Fruit fly (Drosophila melanogaster) whole organism, embryonic: Measurements from ENCODE around the gene syd.

Experiments used
- Adf1 ChIP-seq: fragments of 200-800 bp; sonication (Bioruptor generic); IDR thresholded peaks from 2 replicates; pipeline ENCODE4 v1.3.6; 2022; ENCODE audit warnings: missing biosample characterization, missing genetic modification characterization
- Bdp1 ChIP-seq: fragments of 200-800 bp; sonication (Bioruptor generic); optimal IDR thresholded peaks from 3 replicates; lab custom pipeline; 2016; ENCODE audit warnings: missing biosample characterization, missing genetic modification characterization
- CG11696 ChIP-seq: fragments of 200-800 bp; sonication (Bioruptor generic); IDR thresholded peaks from 2 replicates; pipeline ENCODE4 v1.3.6; 2022; ENCODE audit warnings: missing biosample characterization, missing genetic modification characterization
- CG11723 ChIP-seq: fragments of 200-800 bp; sonication (Bioruptor generic); optimal IDR thresholded peaks from 2 replicates; lab custom pipeline; 2017; ENCODE audit warnings: missing biosample characterization, mild to moderate bottlenecking, missing genetic modification characterization
- CG15011 ChIP-seq: fragments of 200-800 bp; sonication (Bioruptor generic); optimal IDR thresholded peaks from 3 replicates; lab custom pipeline; 2018; ENCODE audit warnings: missing biosample characterization, mild to moderate bottlenecking, missing genetic modification characterization
- CG17186 ChIP-seq: fragments of 200-800 bp; sonication (Bioruptor generic); optimal IDR thresholded peaks from 3 replicates; lab custom pipeline; 2017; ENCODE audit warnings: missing biosample characterization, missing genetic modification reagents, missing genetic modification characterization
- CG17361 ChIP-seq: fragments of 200-800 bp; sonication (Bioruptor generic); IDR thresholded peaks from 3 replicates; pipeline ENCODE4 v1.3.6; 2022; ENCODE audit warnings: missing biosample characterization, missing genetic modification characterization
- CG17568 ChIP-seq: fragments of 200-800 bp; sonication (Bioruptor generic); optimal IDR thresholded peaks from 2 replicates; lab custom pipeline; 2018; ENCODE audit warnings: missing biosample characterization, mild to moderate bottlenecking, missing genetic modification characterization, moderate library complexity
- CG17802 ChIP-seq: fragments of 200-800 bp; sonication (Bioruptor generic); optimal IDR thresholded peaks from 2 replicates; lab custom pipeline; 2018; ENCODE audit warnings: missing biosample characterization, mild to moderate bottlenecking, missing genetic modification characterization, moderate library complexity
- CG1792 ChIP-seq: fragments of 200-800 bp; sonication (Bioruptor generic); optimal IDR thresholded peaks from 2 replicates; lab custom pipeline; 2016; ENCODE audit warnings: missing biosample characterization, missing genetic modification characterization
- CG31365 ChIP-seq: fragments of 200-800 bp; sonication (Bioruptor generic); optimal IDR thresholded peaks from 2 replicates; lab custom pipeline; 2018; ENCODE audit warnings: missing biosample characterization, mild to moderate bottlenecking, missing genetic modification characterization
- CG32767 ChIP-seq: fragments of 200-800 bp; sonication (Bioruptor generic); IDR thresholded peaks from 2 replicates; pipeline ENCODE4 v1.3.6; 2022; ENCODE audit warnings: missing biosample characterization, missing genetic modification characterization
- CG43689 ChIP-seq: fragments of 200-800 bp; sonication (Bioruptor generic); IDR thresholded peaks from 2 replicates; pipeline ENCODE4 v1.3.6; 2022; ENCODE audit warnings: missing biosample characterization, missing genetic modification characterization
- CG6854 ChIP-seq: fragments of 200-800 bp; sonication (Bioruptor generic); optimal IDR thresholded peaks from 3 replicates; lab custom pipeline; 2017; ENCODE audit warnings: missing biosample characterization, mild to moderate bottlenecking, missing genetic modification characterization
- CG7745 ChIP-seq: fragments of 200-800 bp; sonication (Bioruptor generic); optimal IDR thresholded peaks from 2 replicates; lab custom pipeline; 2018; ENCODE audit warnings: missing biosample characterization, mild to moderate bottlenecking, missing genetic modification characterization, moderate library complexity
- CG7839 ChIP-seq: fragments of 200-800 bp; sonication (Bioruptor generic); optimal IDR thresholded peaks from 3 replicates; lab custom pipeline; 2018; ENCODE audit warnings: missing biosample characterization, mild to moderate bottlenecking, missing genetic modification characterization, moderate library complexity
- CG7987 ChIP-seq: fragments of 200-800 bp; sonication (Bioruptor generic); optimal IDR thresholded peaks from 2 replicates; lab custom pipeline; 2018; ENCODE audit warnings: missing biosample characterization, mild to moderate bottlenecking, missing genetic modification characterization, moderate library complexity
- CG8388 ChIP-seq: fragments of 200-800 bp; sonication (Bioruptor generic); optimal IDR thresholded peaks from 2 replicates; lab custom pipeline; 2019; ENCODE audit warnings: missing biosample characterization, mild to moderate bottlenecking, missing genetic modification characterization, moderate library complexity
- CG9797 ChIP-seq: fragments of 200-800 bp; sonication (Bioruptor generic); optimal IDR thresholded peaks from 3 replicates; lab custom pipeline; 2018; ENCODE audit warnings: missing biosample characterization, mild to moderate bottlenecking, missing genetic modification characterization
- CoRest ChIP-seq: fragments of 200-800 bp; sonication (Bioruptor generic); optimal IDR thresholded peaks from 3 replicates; lab custom pipeline; 2018; ENCODE audit warnings: missing biosample characterization, mild to moderate bottlenecking, missing genetic modification characterization, moderate library complexity
- Fer2 ChIP-seq: fragments of 200-800 bp; sonication (Bioruptor generic); optimal IDR thresholded peaks from 2 replicates; lab custom pipeline; 2018; ENCODE audit warnings: missing biosample characterization, mild to moderate bottlenecking, missing genetic modification characterization, moderate library complexity
- Hsf ChIP-seq: fragments of 200-800 bp; sonication (Bioruptor generic); optimal IDR thresholded peaks from 3 replicates; lab custom pipeline; 2016; ENCODE audit warnings: missing biosample characterization, missing genetic modification characterization
- Kr ChIP-seq: fragments of 200-800 bp; sonication (Bioruptor generic); optimal IDR thresholded peaks from 2 replicates; lab custom pipeline; 2017; ENCODE audit warnings: missing biosample characterization, mild to moderate bottlenecking, missing genetic modification characterization
- Meics ChIP-seq: fragments of 200-800 bp; sonication (Bioruptor generic); optimal IDR thresholded peaks from 2 replicates; lab custom pipeline; 2017; ENCODE audit warnings: missing biosample characterization, mild to moderate bottlenecking, missing genetic modification characterization
- NC2α ChIP-seq: fragments of 200-800 bp; sonication (Bioruptor generic); optimal IDR thresholded peaks from 2 replicates; lab custom pipeline; 2016; ENCODE audit warnings: missing biosample characterization, missing genetic modification characterization
- NfI ChIP-seq: fragments of 200-800 bp; sonication (Bioruptor generic); optimal IDR thresholded peaks from 3 replicates; lab custom pipeline; 2018; ENCODE audit warnings: missing biosample characterization, mild to moderate bottlenecking, missing genetic modification characterization, moderate library complexity
- Optix ChIP-seq: fragments of 200-800 bp; sonication (Bioruptor generic); IDR thresholded peaks from 3 replicates; pipeline ENCODE4 v1.3.6; 2022; ENCODE audit warnings: missing biosample characterization, missing genetic modification characterization
- TFAM ChIP-seq: fragments of 200-800 bp; sonication (Bioruptor generic); optimal IDR thresholded peaks from 2 replicates; lab custom pipeline; 2017; ENCODE audit warnings: missing biosample characterization, missing genetic modification characterization, inconsistent platforms
- ac ChIP-seq: fragments of 200-800 bp; sonication (Bioruptor generic); optimal IDR thresholded peaks from 3 replicates; lab custom pipeline; 2017; ENCODE audit warnings: missing biosample characterization, mild to moderate bottlenecking, missing genetic modification characterization
- al ChIP-seq: fragments of 200-800 bp; sonication (Bioruptor generic); IDR thresholded peaks from 2 replicates; pipeline ENCODE4 v1.3.6; 2022; ENCODE audit warnings: missing biosample characterization, missing genetic modification characterization
- amos ChIP-seq: fragments of 200-800 bp; sonication (Bioruptor generic); IDR thresholded peaks from 2 replicates; pipeline ENCODE4 v1.3.6; 2022; ENCODE audit warnings: missing biosample characterization, missing genetic modification characterization; ENCODE audit not compliant: partially characterized antibody
- br ChIP-seq: fragments of >200 bp; optimal IDR thresholded peaks from 2 replicates; lab custom pipeline; 2017
- chn ChIP-seq: fragments of 200-800 bp; sonication (Bioruptor generic); optimal IDR thresholded peaks from 2 replicates; lab custom pipeline; 2016; ENCODE audit warnings: missing biosample characterization, missing genetic modification characterization
- danr ChIP-seq: fragments of 200-800 bp; sonication (Bioruptor generic); IDR thresholded peaks from 2 replicates; pipeline ENCODE4 v1.3.6; 2022; ENCODE audit warnings: missing biosample characterization, missing genetic modification characterization
- dati ChIP-seq: fragments of 200-800 bp; sonication (Bioruptor generic); IDR thresholded peaks from 2 replicates; pipeline ENCODE4 v1.3.6; 2022; ENCODE audit warnings: missing biosample characterization, missing genetic modification characterization
- disco-r ChIP-seq: fragments of 200-800 bp; sonication (Bioruptor generic); optimal IDR thresholded peaks from 2 replicates; lab custom pipeline; 2016; ENCODE audit warnings: missing biosample characterization, missing genetic modification characterization
- dysf ChIP-seq: fragments of 200-800 bp; sonication (Bioruptor generic); IDR thresholded peaks from 3 replicates; pipeline ENCODE4 v1.3.6; 2022; ENCODE audit warnings: missing biosample characterization, missing genetic modification characterization
- nau ChIP-seq: fragments of 200-800 bp; sonication (Bioruptor generic); optimal IDR thresholded peaks from 3 replicates; lab custom pipeline; 2017; ENCODE audit warnings: missing biosample characterization, mild to moderate bottlenecking, missing genetic modification characterization, missing genetic modification reagents
- pfk ChIP-seq: fragments of 200-800 bp; sonication (Bioruptor generic); optimal IDR thresholded peaks from 2 replicates; lab custom pipeline; 2018; ENCODE audit warnings: missing biosample characterization, mild to moderate bottlenecking, missing genetic modification characterization, moderate library complexity
- phol ChIP-seq: fragments of 200-800 bp; sonication (Bioruptor generic); optimal IDR thresholded peaks from 3 replicates; lab custom pipeline; 2018; ENCODE audit warnings: missing biosample characterization, mild to moderate bottlenecking, missing genetic modification characterization, moderate library complexity
- pzg ChIP-seq: fragments of 200-800 bp; sonication (Bioruptor generic); optimal IDR thresholded peaks from 3 replicates; lab custom pipeline; 2018; ENCODE audit warnings: missing biosample characterization, mild to moderate bottlenecking, missing genetic modification characterization, moderate library complexity
- ro ChIP-seq: fragments of 200-800 bp; sonication (Bioruptor generic); IDR thresholded peaks from 2 replicates; pipeline ENCODE4 v1.3.6; 2022; ENCODE audit warnings: missing biosample characterization, missing genetic modification characterization
- sima ChIP-seq: fragments of 200-800 bp; sonication (Bioruptor generic); optimal IDR thresholded peaks from 2 replicates; lab custom pipeline; 2016; ENCODE audit warnings: missing biosample characterization, missing genetic modification characterization
- slou ChIP-seq: fragments of 200-800 bp; sonication (Bioruptor generic); optimal IDR thresholded peaks from 3 replicates; lab custom pipeline; 2016; ENCODE audit warnings: missing biosample characterization, missing genetic modification characterization
- sr ChIP-seq: fragments of 200-800 bp; sonication (Bioruptor generic); IDR thresholded peaks from 3 replicates; pipeline ENCODE4 v1.3.6; 2022; ENCODE audit warnings: missing biosample characterization, missing genetic modification characterization
- ssp ChIP-seq: fragments of 200-800 bp; sonication (Bioruptor generic); IDR thresholded peaks from 2 replicates; pipeline ENCODE4 v1.3.6; 2022; ENCODE audit warnings: missing biosample characterization, missing genetic modification characterization
- tin ChIP-seq: fragments of 200-800 bp; sonication (Bioruptor generic); optimal IDR thresholded peaks from 3 replicates; lab custom pipeline; 2016; ENCODE audit warnings: missing biosample characterization, missing genetic modification characterization
- trh ChIP-seq: fragments of 200-800 bp; sonication (Bioruptor generic); optimal IDR thresholded peaks from 2 replicates; lab custom pipeline; 2016; ENCODE audit warnings: missing biosample characterization, missing genetic modification characterization
- vfl ChIP-seq: fragments of 200-800 bp; sonication (Bioruptor generic); optimal IDR thresholded peaks from 2 replicates; lab custom pipeline; 2016; ENCODE audit warnings: missing biosample characterization, missing genetic modification characterization
- zen ChIP-seq: fragments of 200-800 bp; sonication (Bioruptor generic); optimal IDR thresholded peaks from 3 replicates; lab custom pipeline; 2018; ENCODE audit warnings: missing biosample characterization, mild to moderate bottlenecking, missing genetic modification characterization, moderate library complexity
- zfh1 ChIP-seq: fragments of 200-800 bp; sonication (Bioruptor generic); IDR thresholded peaks from 3 replicates; pipeline ENCODE4 v1.3.6; 2022; ENCODE audit warnings: missing biosample characterization, missing genetic modification characterization

The syd gene

DNA sequence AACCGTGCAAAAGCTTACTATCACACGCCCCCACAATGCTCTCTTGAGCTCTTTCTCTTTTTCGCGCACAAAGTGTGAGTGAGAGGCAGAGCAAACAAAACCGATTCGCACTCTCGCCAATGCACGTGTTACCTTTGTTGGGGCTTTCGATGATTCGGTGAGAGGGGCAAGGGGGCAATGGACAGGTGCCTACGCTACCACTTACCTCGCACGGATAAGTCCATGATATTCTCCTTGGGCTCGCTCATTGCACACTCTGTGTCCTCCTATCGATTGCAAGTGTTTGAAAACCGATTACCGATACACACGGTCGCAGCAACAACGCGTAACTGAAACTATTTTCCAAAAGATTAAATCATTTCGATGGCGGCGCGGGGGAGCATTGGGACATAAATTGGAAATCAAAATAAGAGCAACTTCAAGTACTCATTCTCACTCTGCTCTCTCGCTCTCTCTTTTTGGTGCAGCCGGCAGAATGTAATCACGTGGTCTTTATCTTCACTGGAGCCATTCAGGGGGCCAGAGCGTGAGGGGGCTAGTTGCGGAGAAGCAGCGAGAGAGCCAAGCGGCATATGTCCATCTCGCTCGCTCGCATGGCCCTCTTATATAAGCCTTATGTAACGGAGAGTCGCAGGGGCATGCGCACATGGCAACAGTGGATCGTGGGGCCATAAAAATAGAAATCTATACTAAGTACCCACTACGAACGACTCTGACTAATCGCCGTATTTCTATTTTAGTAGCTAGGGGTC, 68.7 kb downstream of the syd start, which contains the start of gene Pdp1 (continued):
- no peak for TF ChIP-seq NC2α (GFP tag; lab: Kevin White, UChicago)
- TF ChIP-seq CG7839 (tag; lab: Kevin White, UChicago), result peak; percentile 14
- no peak for TF ChIP-seq br (lab: Kevin White, UChicago)
- TF ChIP-seq nau, result no peak
- peak; percentile 6 for TF ChIP-seq NfI (GFP tag; lab: Kevin White, UChicago)
- no peak for TF ChIP-seq CG6854 (GFP tag; lab: Kevin White, UChicago)
- no peak for TF ChIP-seq phol (tag; lab: Kevin White, UChicago)
- TF ChIP-seq trh (GFP tag; lab: Kevin White, UChicago), result no peak
- TF ChIP-seq CG15011 (GFP tag; lab: Kevin White, UChicago), result no peak
- no peak for TF ChIP-seq dati (GFP tag; lab: Robert Waterston, UW)
- TF ChIP-seq dysf (GFP tag; lab: Robert Waterston, UW), result 0 out of 3 replicates have a peak, but pooled peaks have one; percentile 16
- TF ChIP-seq TFAM (GFP tag; lab: Kevin White, UChicago), result no peak
- no peak for TF ChIP-seq Fer2
- peak; percentile 99 for TF ChIP-seq CG7987
- TF ChIP-seq zen (tag; lab: Kevin White, UChicago), result no peak
- no peak for TF ChIP-seq sima (GFP tag; lab: Kevin White, UChicago)
- no peak for TF ChIP-seq CG17802 (tag; lab: Kevin White, UChicago)
- no peak for TF ChIP-seq al (GFP tag; lab: Robert Waterston, UW)
- TF ChIP-seq CoRest (tag; lab: Kevin White, UChicago), result no peak
- no peak for TF ChIP-seq Hsf (GFP tag; lab: Kevin White, UChicago)
- no peak for TF ChIP-seq vfl (GFP tag; lab: Kevin White, UChicago)
- no peak for TF ChIP-seq CG43689 (GFP tag; lab: Robert Waterston, UW)
- no peak for TF ChIP-seq zfh1 (GFP tag; lab: Robert Waterston, UW)
- TF ChIP-seq CG1792, result no peak
- TF ChIP-seq CG7745 (tag; lab: Kevin White, UChicago), result no peak
- TF ChIP-seq pzg (GFP tag; lab: Kevin White, UChicago), result no peak
- TF ChIP-seq CG11696 (GFP tag; lab: Robert Waterston, UW), result no peak; the same call in 1 of the 2 replicates
- TF ChIP-seq CG9797, result no peak
- TF ChIP-seq ac (GFP tag; lab: Kevin White, UChicago), result no peak
- no peak for TF ChIP-seq slou (GFP tag; lab: Kevin White, UChicago)
- no peak for TF ChIP-seq CG31365
- TF ChIP-seq CG17186 (GFP tag; lab: Kevin White, UChicago), result no peak
- TF ChIP-seq Bdp1, result no peak
- TF ChIP-seq pfk (GFP tag; lab: Kevin White, UChicago), result peak; percentile 6
- TF ChIP-seq amos (GFP tag; lab: Robert Waterston, UW), result no peak; the same call in 1 of the 2 replicates
- TF ChIP-seq CG17568 (GFP tag; lab: Kevin White, UChicago), result peak; percentile 37
- peak; percentile 80 for TF ChIP-seq Adf1 (GFP tag; lab: Robert Waterston, UW)
- no peak for TF ChIP-seq disco-r
- no peak for TF ChIP-seq CG8388 (GFP tag; lab: Kevin White, UChicago)
- no peak for TF ChIP-seq ssp (GFP tag; lab: Robert Waterston, UW)
- no peak for TF ChIP-seq danr (GFP tag; lab: Robert Waterston, UW)
- TF ChIP-seq Optix (GFP tag; lab: Robert Waterston, UW), result no peak
- no peak for TF ChIP-seq Kr (GFP tag; lab: Kevin White, UChicago)
- TF ChIP-seq CG11723, result peak; percentile 11
- TF ChIP-seq sr (GFP tag; lab: Robert Waterston, UW), result peak; percentile 53; the same call in 2 of the 3 replicates
- TF ChIP-seq Meics, result peak; percentile 7
- TF ChIP-seq ro (GFP tag; lab: Robert Waterston, UW), result no peak
- TF ChIP-seq tin, result no peak
- TF ChIP-seq CG17361 (GFP tag; lab: Robert Waterston, UW), result no peak
- no peak; the same call in 1 of the 2 replicates for TF ChIP-seq CG32767
- no peak for TF ChIP-seq chn (GFP tag; lab: Kevin White, UChicago)
